Worm (Caenorhabditis elegans) whole organism, L3 larva: Measurements from ENCODE around the gene Y37E11AM.4.
A peak's percentile ranks its signal among the peaks of the same experiment; 100 is the strongest.

Source experiments
- R02D3.7 ChIP-seq: fragments of 150-350 bp; optimal IDR thresholded peaks from 2 replicates; lab custom pipeline; 2014; ENCODE audit warnings: missing biosample characterization, missing genetic modification characterization
- ZK546.5 ChIP-seq: sonication (generic microtip); optimal IDR thresholded peaks from 2 replicates; lab custom pipeline; 2017; ENCODE audit warnings: missing biosample characterization, missing genetic modification characterization
- aly-2 ChIP-seq: fragments of 150-350 bp; optimal IDR thresholded peaks from 2 replicates; lab custom pipeline; 2014; ENCODE audit warnings: missing biosample characterization, missing genetic modification characterization
- ceh-28 ChIP-seq: fragments of 150-350 bp; optimal IDR thresholded peaks from 2 replicates; lab custom pipeline; 2014; ENCODE audit warnings: missing biosample characterization, missing genetic modification reagents, missing genetic modification characterization
- ceh-82 ChIP-seq: fragments of 150-350 bp; optimal IDR thresholded peaks from 2 replicates; lab custom pipeline; 2014; ENCODE audit warnings: missing biosample characterization, missing genetic modification characterization
- egl-27 ChIP-seq: sonication (generic microtip); optimal IDR thresholded peaks from 4 replicates; lab custom pipeline; 2017; ENCODE audit warnings: missing biosample characterization, missing genetic modification reagents, missing genetic modification characterization
- egl-5 ChIP-seq: fragments of 150-350 bp; optimal IDR thresholded peaks from 2 replicates; lab custom pipeline; 2017; ENCODE audit warnings: missing biosample characterization, missing genetic modification reagents, missing genetic modification characterization, inconsistent platforms
- elt-1 ChIP-seq: fragments of 150-350 bp; optimal IDR thresholded peaks from 2 replicates; lab custom pipeline; 2014; ENCODE audit warnings: missing biosample characterization, missing genetic modification characterization
- elt-2 ChIP-seq: sonication (generic microtip); optimal IDR thresholded peaks from 2 replicates; lab custom pipeline; 2016; ENCODE audit warnings: missing genetic modification reagents, mild to moderate bottlenecking, missing genetic modification characterization, missing compliant biosample characterization
- elt-3 ChIP-seq, 3 experiments: fragments of 150-350 bp in 1 of 3; sonication (generic microtip) in 2 of 3; optimal IDR thresholded peaks; 2 replicates in 2 of 3; 4 replicates in 1 of 3; lab custom pipeline; 2014 to 2017; ENCODE audit warnings: missing biosample characterization in 3 of 3, missing genetic modification characterization in 3 of 3
- eor-1 ChIP-seq, 2 experiments: fragments of 150-350 bp; optimal IDR thresholded peaks; 2 replicates each; lab custom pipeline; 2014 to 2018; ENCODE audit warnings: missing biosample characterization in 2 of 2, missing genetic modification characterization in 2 of 2
- fkh-2 ChIP-seq: fragments of 150-350 bp; optimal IDR thresholded peaks from 2 replicates; lab custom pipeline; 2014; ENCODE audit warnings: missing biosample characterization, missing genetic modification reagents, missing genetic modification characterization
- hmg-11 ChIP-seq: sonication (generic microtip); optimal IDR thresholded peaks from 2 replicates; lab custom pipeline; 2016; ENCODE audit warnings: missing genetic modification characterization, missing compliant biosample characterization
- jun-1 ChIP-seq: fragments of 150-350 bp; optimal IDR thresholded peaks from 2 replicates; lab custom pipeline; 2014; ENCODE audit warnings: missing biosample characterization, missing genetic modification reagents, missing genetic modification characterization
- lin-15B ChIP-seq: fragments of 150-350 bp; optimal IDR thresholded peaks from 2 replicates; lab custom pipeline; 2014; ENCODE audit warnings: missing biosample characterization, missing genetic modification characterization
- lsy-12 ChIP-seq: sonication (generic microtip); optimal IDR thresholded peaks from 2 replicates; lab custom pipeline; 2016; ENCODE audit warnings: mild to moderate bottlenecking, missing genetic modification characterization, missing compliant biosample characterization
- mdl-1 ChIP-seq: fragments of 150-350 bp; optimal IDR thresholded peaks from 2 replicates; lab custom pipeline; 2014; ENCODE audit warnings: missing biosample characterization, missing genetic modification characterization
- mml-1 ChIP-seq: fragments of 150-350 bp; sonication (generic microtip); optimal IDR thresholded peaks from 3 replicates; lab custom pipeline; 2014; ENCODE audit warnings: missing biosample characterization, missing genetic modification characterization
- nfya-1 ChIP-seq: sonication (generic microtip); optimal IDR thresholded peaks from 2 replicates; lab custom pipeline; 2017; ENCODE audit warnings: missing genetic modification characterization, mild to moderate bottlenecking, missing compliant biosample characterization, antibody characterized with exemption, moderate library complexity; ENCODE audit not compliant: insufficient read depth
- nhr-11 ChIP-seq: fragments of 150-350 bp; optimal IDR thresholded peaks from 2 replicates; lab custom pipeline; 2014; ENCODE audit warnings: missing biosample characterization, missing genetic modification characterization
- nhr-12 ChIP-seq: fragments of 150-350 bp; optimal IDR thresholded peaks from 2 replicates; lab custom pipeline; 2014; ENCODE audit warnings: missing biosample characterization, missing genetic modification characterization
- nhr-23 ChIP-seq: fragments of 150-350 bp; optimal IDR thresholded peaks from 2 replicates; lab custom pipeline; 2014; ENCODE audit warnings: missing biosample characterization, missing genetic modification reagents, missing genetic modification characterization
- nhr-25 ChIP-seq: sonication (generic microtip); optimal IDR thresholded peaks from 2 replicates; lab custom pipeline; 2017; ENCODE audit warnings: missing biosample characterization, missing genetic modification characterization
- nhr-43 ChIP-seq: sonication (generic microtip); optimal IDR thresholded peaks from 2 replicates; lab custom pipeline; 2016; ENCODE audit warnings: mild to moderate bottlenecking, missing genetic modification characterization, missing compliant biosample characterization; ENCODE audit not compliant: poor library complexity, severe bottlenecking
- nhr-67 ChIP-seq: fragments of 150-350 bp; optimal IDR thresholded peaks from 2 replicates; lab custom pipeline; 2014; ENCODE audit warnings: missing biosample characterization, missing genetic modification characterization
- nhr-76 ChIP-seq: fragments of 150-350 bp; sonication (generic microtip); optimal IDR thresholded peaks from 5 replicates; lab custom pipeline; 2014; ENCODE audit warnings: missing biosample characterization, missing genetic modification characterization
- nhr-77 ChIP-seq: fragments of 150-350 bp; optimal IDR thresholded peaks from 2 replicates; lab custom pipeline; 2014; ENCODE audit warnings: missing biosample characterization, missing genetic modification characterization
- pha-4 ChIP-seq: fragments of 150-350 bp; optimal IDR thresholded peaks from 2 replicates; lab custom pipeline; 2014; ENCODE audit warnings: missing biosample characterization, missing genetic modification reagents, missing genetic modification characterization
- pqm-1 ChIP-seq: fragments of 150-350 bp; optimal IDR thresholded peaks from 2 replicates; lab custom pipeline; 2017; ENCODE audit warnings: missing biosample characterization, missing genetic modification characterization, inconsistent platforms
- sea-2 ChIP-seq: fragments of 150-350 bp; sonication (generic microtip); optimal IDR thresholded peaks from 4 replicates; lab custom pipeline; 2014; ENCODE audit warnings: missing biosample characterization, missing genetic modification reagents, missing genetic modification characterization
- skn-1 ChIP-seq: fragments of 150-350 bp; optimal IDR thresholded peaks from 2 replicates; lab custom pipeline; 2014; ENCODE audit warnings: missing biosample characterization, missing genetic modification characterization
- snpc-4 ChIP-seq: fragments of 150-350 bp; optimal IDR thresholded peaks from 2 replicates; lab custom pipeline; 2014; ENCODE audit warnings: missing biosample characterization, missing genetic modification characterization
- tbx-2 ChIP-seq: sonication (generic microtip); optimal IDR thresholded peaks from 2 replicates; lab custom pipeline; 2016; ENCODE audit warnings: mild to moderate bottlenecking, missing genetic modification characterization, missing compliant biosample characterization
- unc-39 ChIP-seq: sonication (generic microtip); optimal IDR thresholded peaks from 4 replicates; lab custom pipeline; 2017; ENCODE audit warnings: missing biosample characterization, missing genetic modification characterization
- unc-62 ChIP-seq: fragments of 150-350 bp; sonication (generic microtip); optimal IDR thresholded peaks from 4 replicates; lab custom pipeline; 2014; ENCODE audit warnings: missing biosample characterization, missing genetic modification reagents, missing genetic modification characterization
- zag-1 ChIP-seq: fragments of 150-350 bp; optimal IDR thresholded peaks from 2 replicates; lab custom pipeline; 2014; ENCODE audit warnings: missing biosample characterization, missing genetic modification characterization
- ztf-11 ChIP-seq: fragments of 150-350 bp; optimal IDR thresholded peaks from 2 replicates; lab custom pipeline; 2014; ENCODE audit warnings: missing biosample characterization, missing genetic modification characterization

The Y37E11AM.4 gene

ce11 chrIV:3733287-3733686 lies 10.7 kb upstream of the Y37E11AM.4 start:
- TF ChIP-seq nhr-23 (tag; lab: Kevin White, UChicago) (no peak), unc-39 (no peak), tbx-2 (tag; lab: Kevin White, UChicago) (no peak), hmg-11 (no peak), ztf-11 (tag; lab: Kevin White, UChicago) (no peak), nhr-43 (no peak), aly-2 (tag; lab: Kevin White, UChicago) (no peak), sea-2 (no peak), pqm-1 (tag; lab: Kevin White, UChicago) (no peak), nfya-1 (tag; lab: Kevin White, UChicago) (no peak)
- TF ChIP-seq, all 47 proteins: peak for 0

- TF ChIP-seq skn-1 (tag; lab: Kevin White, UChicago) (no peak), pha-4 (tag; lab: Kevin White, UChicago) (no peak), elt-1 (tag; lab: Kevin White, UChicago) (no peak), egl-27 (tag; lab: Kevin White, UChicago) (no peak), zag-1 (tag; lab: Kevin White, UChicago) (no peak), elt-3 (tag; optimal IDR thresholded peaks at IDR 0.05; lab: Kevin White, UChicago) (no peak), nhr-11 (tag; lab: Kevin White, UChicago) (no peak)
These were observed 8.8 kb upstream of the Y37E11AM.4 start for ce11 chrIV:3731430-3731829.

- TF ChIP-seq zag-1 (tag; lab: Kevin White, UChicago) (no peak), pqm-1 (tag; lab: Kevin White, UChicago) (peak; percentile 50), lin-15B (tag; lab: Kevin White, UChicago) (peak; percentile 81), hmg-11 (peak; percentile 52), nhr-67 (tag; lab: Kevin White, UChicago) (no peak), nfya-1 (tag; lab: Kevin White, UChicago) (peak; percentile 76), snpc-4 (tag; lab: Kevin White, UChicago) (peak; percentile 57), ceh-82 (tag; lab: Kevin White, UChicago) (peak; percentile 27), eor-1 (tag; optimal IDR thresholded peaks at IDR 0.05; lab: Kevin White, UChicago) (peak in 1 of 2 experiments; percentile 40), nhr-23 (tag; lab: Kevin White, UChicago) (peak; percentile 65), egl-5 (peak; percentile 80), ceh-28 (peak; percentile 40), elt-3 (tag; optimal IDR thresholded peaks at IDR 0.05; lab: Kevin White, UChicago) (no peak), nhr-25 (tag; lab: Kevin White, UChicago) (peak; percentile 42), R02D3.7 (peak; percentile 44), unc-39 (no peak), elt-1 (tag; lab: Kevin White, UChicago) (no peak), pha-4 (tag; lab: Kevin White, UChicago) (peak; percentile 79), elt-2 (tag; lab: Kevin White, UChicago) (peak; percentile 41)
These were observed 3.3 kb upstream of the Y37E11AM.4 start, which contains the start of gene smgl-2 for ce11 chrIV:3725845-3726244. TSS of gene smgl-2 (plus strand) at chrIV:3726164.

- TF ChIP-seq unc-62 (GFP tag; lab: Kevin White, UChicago) (no peak), nhr-67 (tag; lab: Kevin White, UChicago) (no peak), nhr-77 (tag; lab: Kevin White, UChicago) (no peak), lsy-12 (tag; lab: Kevin White, UChicago) (no peak), tbx-2 (tag; lab: Kevin White, UChicago) (no peak), nhr-43 (no peak), jun-1 (tag; lab: Kevin White, UChicago) (no peak), nhr-25 (tag; lab: Kevin White, UChicago) (no peak), lin-15B (tag; lab: Kevin White, UChicago) (no peak), elt-2 (tag; lab: Kevin White, UChicago) (no peak), R02D3.7 (no peak), nhr-76 (tag; lab: Kevin White, UChicago) (no peak), elt-1 (tag; lab: Kevin White, UChicago) (no peak), mml-1 (no peak), fkh-2 (tag; lab: Kevin White, UChicago) (no peak), pqm-1 (tag; lab: Kevin White, UChicago) (no peak), ZK546.5 (tag; lab: Kevin White, UChicago) (no peak), egl-27 (tag; lab: Kevin White, UChicago) (no peak), nhr-12 (tag; lab: Kevin White, UChicago) (no peak), mdl-1 (tag; lab: Kevin White, UChicago) (no peak)
- TF ChIP-seq, all 47 proteins: peak for 0
These were observed 2.8 kb upstream of the Y37E11AM.4 start, which contains the start of gene Y37E11AM.2 for ce11 chrIV:3725361-3725760. TSS of gene Y37E11AM.2 (minus strand) at chrIV:3725461.
